Worm (Caenorhabditis elegans): ENCODE measurements around the gene T07F8.1.

T07F8.1 gene

DNA sequence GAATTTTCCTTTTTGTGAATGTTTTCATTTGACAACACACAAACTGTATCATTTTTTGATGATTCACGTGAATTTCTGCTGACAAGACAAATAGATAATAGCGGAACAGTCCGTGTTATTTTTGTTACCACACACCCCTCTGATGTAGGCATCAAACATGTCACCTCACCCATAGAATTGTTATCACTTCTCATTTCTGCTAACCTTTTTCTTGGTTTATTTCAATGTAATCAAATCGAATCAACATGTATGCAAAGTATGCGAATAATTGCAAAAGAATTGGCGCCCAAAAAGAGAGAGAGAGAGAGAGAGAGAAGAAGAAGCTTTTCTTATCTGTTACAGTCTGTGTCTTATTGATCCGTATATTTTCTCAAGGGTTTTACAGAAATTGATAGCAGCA, 9.2 kb downstream of the T07F8.1 start:
- TF ChIP-seq C16A3.4 (tag; optimal IDR thresholded peaks at IDR 0.05) (peak; percentile 4), nhr-71 (tag; optimal IDR thresholded peaks at IDR 0.05) (peak; percentile 33), lin-35 (GFP tag; optimal IDR thresholded peaks at IDR 0.05) (peak in 1 of 2 experiments; percentile 50), lin-14 (GFP tag; optimal IDR thresholded peaks at IDR 0.05) (peak; percentile 40), lsy-2 (tag; optimal IDR thresholded peaks at IDR 0.05) (peak in 1 of 2 experiments; percentile 8), zip-4 (GFP tag; optimal IDR thresholded peaks at IDR 0.05) (no peak), elt-2 (tag; optimal IDR thresholded peaks at IDR 0.05) (peak; percentile 83), elt-3 (tag; optimal IDR thresholded peaks at IDR 0.05) (peak in 2 of 6 experiments; percentile 18 to 59), snu-23 (GFP tag; optimal IDR thresholded peaks at IDR 0.05) (peak; percentile 20), nhr-20 (tag; optimal IDR thresholded peaks at IDR 0.05) (peak; percentile 55), blmp-1 (tag; optimal IDR thresholded peaks at IDR 0.05) (peak; percentile 15), nhr-77 (tag; optimal IDR thresholded peaks at IDR 0.05) (no peak), nhr-85 (tag) (peak; percentile 61), lin-39 (tag; optimal IDR thresholded peaks at IDR 0.05) (no peak), nhr-90 (tag; optimal IDR thresholded peaks at IDR 0.05; ENCODE audit: poor library complexity) (peak; percentile 19), mdl-1 (tag; optimal IDR thresholded peaks at IDR 0.05) (no peak)

DNA sequence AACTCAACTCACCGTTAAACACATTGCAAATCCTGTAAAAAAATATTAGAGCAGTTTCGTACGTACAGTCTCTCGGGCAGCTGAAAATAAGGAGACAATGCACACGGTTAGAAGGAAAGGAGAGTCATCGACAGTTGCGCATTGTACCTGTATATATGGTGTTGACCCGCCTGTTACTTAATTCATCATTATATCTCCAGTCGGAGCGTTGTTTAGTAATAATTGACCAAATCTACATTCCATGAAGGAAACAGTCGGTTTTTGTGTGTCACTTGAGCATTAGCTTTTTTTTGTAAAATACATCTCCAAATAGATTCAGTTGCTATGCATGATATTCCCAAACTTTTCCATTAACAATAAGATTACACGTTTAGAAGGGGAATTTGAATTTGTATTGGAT, 13.3 kb downstream of the T07F8.1 start, which contains the start of gene C27H5.12:
TSS of gene C27H5.12 (minus strand) at position 101 of the 400 bp plus-strand sequence.
- no peak for TF ChIP-seq hpl-2 (GFP tag; optimal IDR thresholded peaks at IDR 0.05)

DNA sequence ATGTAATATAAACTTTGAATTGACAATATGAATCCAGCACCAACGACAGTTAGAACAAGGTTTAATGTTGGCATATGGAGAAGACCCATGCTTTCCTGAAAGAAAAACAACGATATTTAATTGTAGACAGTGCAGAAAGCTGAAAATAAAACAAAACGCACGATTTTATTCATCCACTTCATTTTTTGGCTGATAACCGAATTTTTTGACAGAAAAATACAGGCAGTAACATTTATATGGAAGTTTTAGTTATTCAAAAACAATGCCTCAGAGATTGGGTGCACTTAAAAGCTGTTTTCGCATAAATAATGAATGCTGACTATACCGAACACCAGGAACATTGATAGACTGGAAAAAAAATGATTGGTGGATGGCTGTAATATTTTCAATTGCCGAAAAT, 17.6 kb downstream of the T07F8.1 start, which contains the start of gene mfsd-13.2:
TSS of gene mfsd-13.2 (minus strand) at position 101 of the 400 bp plus-strand sequence.
- TF ChIP-seq lin-35 (GFP tag; optimal IDR thresholded peaks at IDR 0.05) (no peak), pag-3 (tag; optimal IDR thresholded peaks at IDR 0.05; ENCODE audit: borderline replicate concordance, insufficient read depth) (no peak), nhr-85 (tag) (peak; percentile 26)

DNA sequence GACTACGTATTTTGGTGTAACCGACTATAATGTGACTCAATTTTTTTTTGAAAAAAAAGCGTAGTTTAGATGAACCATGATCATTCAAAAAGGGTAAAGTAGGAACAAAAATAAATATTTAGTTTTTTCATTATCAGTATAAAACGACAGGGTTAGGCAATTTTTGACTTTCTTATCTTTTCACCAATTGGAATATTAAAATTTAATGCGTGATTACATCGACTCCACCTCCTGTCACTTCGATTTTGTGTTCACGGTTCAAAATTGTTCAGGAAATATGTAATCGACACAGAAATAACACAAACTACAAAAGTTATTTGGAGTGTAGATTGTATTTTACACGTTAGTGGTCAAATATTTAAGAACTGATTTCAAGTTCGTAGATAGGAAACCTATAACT, 18.6 kb downstream of the T07F8.1 start:
- TF ChIP-seq elt-3 (tag; optimal IDR thresholded peaks at IDR 0.05) (no peak), elt-2 (tag; optimal IDR thresholded peaks at IDR 0.05) (peak; percentile 55), Y116A8C.19 (tag; optimal IDR thresholded peaks at IDR 0.05; ENCODE audit: borderline replicate concordance) (no peak), F16B12.6 (tag; optimal IDR thresholded peaks at IDR 0.05) (no peak)

DNA sequence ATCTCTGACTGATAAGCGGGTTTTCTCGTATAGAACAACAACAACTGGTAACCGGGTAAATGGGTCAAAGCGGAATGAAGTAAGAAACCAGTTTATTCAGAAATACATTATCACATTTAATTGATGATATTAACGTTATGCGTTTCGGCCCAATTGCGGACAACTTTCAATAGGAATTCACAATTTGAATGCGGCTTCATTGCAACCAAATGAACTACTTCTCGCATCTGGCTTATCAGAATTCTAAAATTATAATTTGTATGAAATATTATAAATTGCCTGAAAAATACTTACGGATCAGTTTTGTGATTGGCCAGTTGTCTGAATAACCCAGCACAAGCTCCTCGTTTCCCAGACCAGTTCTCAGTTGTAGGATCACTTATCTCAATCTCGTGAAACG, 20.5 kb downstream of the T07F8.1 start, which contains the start of gene col-36:
TSS of gene col-36 (minus strand) at position 101 of the 400 bp plus-strand sequence.
- TF ChIP-seq fkh-4 (tag; optimal IDR thresholded peaks at IDR 0.05; ENCODE audit: borderline replicate concordance) (no peak), xbp-1 (tag; optimal IDR thresholded peaks at IDR 0.05) (no peak), tlp-1 (tag; optimal IDR thresholded peaks at IDR 0.05) (no peak), pqm-1 (tag; optimal IDR thresholded peaks at IDR 0.05) (no peak)

DNA sequence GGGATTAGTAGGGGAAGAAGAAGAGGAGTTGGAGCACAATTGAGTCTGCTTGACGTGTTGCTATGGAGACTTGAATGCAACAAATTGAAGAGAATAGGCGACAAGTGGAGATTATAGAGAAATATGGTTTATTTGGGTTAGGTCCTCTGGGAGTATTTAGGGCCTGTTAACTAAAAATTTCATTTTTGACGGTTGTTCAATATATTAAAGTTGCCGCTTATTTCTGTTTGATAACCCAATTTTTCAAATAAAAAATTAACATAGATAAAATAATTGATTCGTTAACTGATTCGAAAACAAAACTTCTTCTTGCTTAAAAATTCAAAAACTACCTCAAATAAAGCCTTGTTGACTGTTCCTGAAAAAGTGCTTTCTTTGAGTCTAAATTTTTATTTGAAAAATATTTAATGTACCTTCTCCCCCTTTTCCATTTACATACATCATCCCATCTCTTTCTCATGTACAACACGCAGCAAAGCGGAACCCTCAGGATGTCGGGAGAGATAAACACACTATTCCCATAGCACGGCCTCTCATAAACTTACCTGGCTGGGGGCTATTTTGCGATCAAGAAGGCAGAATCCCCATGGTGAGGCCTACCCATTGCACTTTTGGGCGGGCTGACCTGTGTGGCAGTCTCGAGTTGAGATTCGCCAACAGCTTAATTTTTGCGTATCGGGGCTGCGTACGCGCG, 23.3 kb downstream of the T07F8.1 start, which contains the start of gene dyf-13:
TSS of gene dyf-13 (minus strand) at position 51 of the 694 bp plus-strand sequence.
- TF ChIP-seq nhr-19 (GFP tag; conservative IDR thresholded peaks at IDR 0.05) (no peak), ces-1 (GFP tag; optimal IDR thresholded peaks at IDR 0.05) (no peak), lin-35 (GFP tag; optimal IDR thresholded peaks at IDR 0.05) (no peak), sox-4 (tag; optimal IDR thresholded peaks at IDR 0.05) (no peak), blmp-1 (tag; optimal IDR thresholded peaks at IDR 0.05) (no peak), nhr-77 (tag; optimal IDR thresholded peaks at IDR 0.05) (no peak), nhr-20 (tag; optimal IDR thresholded peaks at IDR 0.05) (no peak)

DNA sequence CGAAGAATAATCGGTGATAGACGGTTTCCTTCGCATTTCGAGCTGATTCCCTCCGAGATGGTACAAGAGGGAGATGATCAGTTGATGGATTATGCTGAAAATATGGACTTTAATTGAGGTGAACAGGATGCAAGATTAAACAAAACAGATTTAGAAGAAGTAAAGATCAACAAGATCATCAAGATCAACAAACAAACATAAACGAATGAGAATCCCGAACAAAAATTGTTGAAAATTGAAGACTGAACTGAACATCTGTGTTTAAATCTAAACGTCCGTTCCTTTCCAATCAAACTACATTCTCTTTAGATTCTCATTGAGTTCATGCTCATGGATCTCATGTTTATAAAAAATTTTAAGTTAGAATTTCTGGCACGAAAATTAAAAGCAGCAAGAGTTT, 26.6 kb downstream of the T07F8.1 start, which contains the start of gene glc-4:
TSS of gene glc-4 (minus strand) at position 101 of the 400 bp plus-strand sequence.
- no peak for TF ChIP-seq ets-5 (GFP tag; IDR thresholded peaks at IDR 0.05)
- no peak for TF ChIP-seq efl-1 (optimal IDR thresholded peaks at IDR 0.05)
- TF ChIP-seq efl-1 (GFP tag; optimal IDR thresholded peaks at IDR 0.05 in 1 of 2) = peak in 1 of 2 experiments; percentile 28

Measured in whole organism, L1 larva.